Worm (Caenorhabditis elegans) whole organism, young adult: ENCODE measurements around the gene C05D12.5.

Source experiments
- D2030.7 ChIP-seq: fragments of 200-800 bp; sonication (Bioruptor generic); IDR thresholded peaks from 2 replicates; pipeline ENCODE4 v1.3.6; 2022; ENCODE audit warnings: missing genetic modification reagents, missing genetic modification characterization, missing compliant biosample characterization
- him-1 ChIP-seq: sonication (generic microtip); optimal IDR thresholded peaks from 2 replicates; lab custom pipeline; 2016; ENCODE audit warnings: missing genotype, missing genetic modification reagents, missing genetic modification characterization, missing compliant biosample characterization
- somi-1 ChIP-seq: fragments of 200-800 bp; sonication (Bioruptor generic); optimal IDR thresholded peaks from 2 replicates; lab custom pipeline; 2018; ENCODE audit warnings: mild to moderate bottlenecking, missing genetic modification characterization, missing compliant biosample characterization

- TF ChIP-seq D2030.7 (GFP tag; lab: Robert Waterston, UW) (no peak), him-1 (tag; lab: Kevin White, UChicago) (no peak), somi-1 (GFP tag; lab: Kevin White, UChicago) (no peak)
Observed at ce11 chrII:11424579-11425316, 9.3 kb upstream of the C05D12.5 start, which contains the start of gene C05D12.3.
